Worm (Caenorhabditis elegans) whole organism, late embryonic: ENCODE results near the gene emb-5.
"Not testable (repeated sequence)": the region's sequence is repeated elsewhere in the genome, so short reads cannot be mapped to it uniquely, and the experiment has no call there.

Source experiments
- C08G9.2 ChIP-seq: sonication (generic microtip); optimal IDR thresholded peaks from 2 replicates; lab custom pipeline; 2016; ENCODE audit warnings: mild to moderate bottlenecking, missing genetic modification characterization, moderate library complexity, missing compliant biosample characterization
- C38D4.7 ChIP-seq: fragments of 200-800 bp; sonication (Bioruptor generic); optimal IDR thresholded peaks from 2 replicates; lab custom pipeline; 2018; ENCODE audit warnings: mild to moderate bottlenecking, missing genetic modification characterization, moderate library complexity, missing compliant biosample characterization
- F13H6.1 ChIP-seq: sonication (generic microtip); optimal IDR thresholded peaks from 2 replicates; lab custom pipeline; 2016; ENCODE audit warnings: missing genetic modification characterization, missing compliant biosample characterization
- K09A11.1 ChIP-seq: sonication (generic microtip); optimal IDR thresholded peaks from 2 replicates; lab custom pipeline; 2017; ENCODE audit warnings: antibody characterized with exemption, mild to moderate bottlenecking, missing genetic modification characterization, missing compliant biosample characterization; ENCODE audit not compliant: insufficient read depth
- T23F11.4 ChIP-seq: fragments of 200-800 bp; sonication (Bioruptor generic); optimal IDR thresholded peaks from 2 replicates; lab custom pipeline; 2018; ENCODE audit warnings: mild to moderate bottlenecking, missing genetic modification characterization, missing compliant biosample characterization
- ahr-1 ChIP-seq: sonication (generic microtip); optimal IDR thresholded peaks from 2 replicates; lab custom pipeline; 2016; ENCODE audit warnings: missing genetic modification characterization, missing compliant biosample characterization
- ama-1 ChIP-seq: fragments of 150-350 bp; optimal IDR thresholded peaks from 2 replicates; lab custom pipeline; 2014
- ceh-18 ChIP-seq: sonication (generic microtip); optimal IDR thresholded peaks from 2 replicates; lab custom pipeline; 2016; ENCODE audit warnings: missing genetic modification characterization, missing compliant biosample characterization
- ceh-19 ChIP-seq: fragments of 200-800 bp; sonication (Bioruptor generic); optimal IDR thresholded peaks from 2 replicates; lab custom pipeline; 2018; ENCODE audit warnings: mild to moderate bottlenecking, missing genetic modification characterization, missing compliant biosample characterization
- ceh-2 ChIP-seq: sonication (generic microtip); optimal IDR thresholded peaks from 2 replicates; lab custom pipeline; 2016; ENCODE audit warnings: missing genotype, missing genetic modification characterization, missing compliant biosample characterization
- ceh-22 ChIP-seq: sonication (generic microtip); optimal IDR thresholded peaks from 2 replicates; lab custom pipeline; 2017; ENCODE audit warnings: missing biosample characterization, missing genetic modification characterization
- ceh-24 ChIP-seq: sonication (generic microtip); optimal IDR thresholded peaks from 2 replicates; lab custom pipeline; 2016; ENCODE audit warnings: mild to moderate bottlenecking, missing genetic modification characterization, missing compliant biosample characterization
- ceh-30 ChIP-seq: fragments of 150-350 bp; optimal IDR thresholded peaks from 2 replicates; lab custom pipeline; 2014; ENCODE audit warnings: missing biosample characterization, missing genetic modification characterization
- ceh-45 ChIP-seq: fragments of 200-800 bp; sonication (Bioruptor generic); IDR thresholded peaks from 2 replicates; pipeline ENCODE4 v1.3.6; 2022; ENCODE audit warnings: missing genetic modification reagents, missing genetic modification characterization, missing compliant biosample characterization
- ceh-6 ChIP-seq: fragments of 200-800 bp; sonication (Bioruptor generic); optimal IDR thresholded peaks from 2 replicates; lab custom pipeline; 2018; ENCODE audit warnings: mild to moderate bottlenecking, missing genetic modification characterization, missing compliant biosample characterization
- che-1 ChIP-seq: sonication (generic microtip); optimal IDR thresholded peaks from 2 replicates; lab custom pipeline; 2016; ENCODE audit warnings: mild to moderate bottlenecking, missing genetic modification characterization, missing compliant biosample characterization
- dmd-4 ChIP-seq: sonication (generic microtip); optimal IDR thresholded peaks from 2 replicates; lab custom pipeline; 2016; ENCODE audit warnings: borderline replicate concordance, missing genetic modification characterization, missing compliant biosample characterization
- elt-2 ChIP-seq: sonication (generic microtip); optimal IDR thresholded peaks from 2 replicates; lab custom pipeline; 2016; ENCODE audit warnings: missing genetic modification reagents, missing genetic modification characterization, missing compliant biosample characterization
- elt-4 ChIP-seq: sonication (generic microtip); optimal IDR thresholded peaks from 2 replicates; lab custom pipeline; 2016; ENCODE audit warnings: missing genetic modification characterization, missing compliant biosample characterization
- eyg-1 ChIP-seq: sonication (generic microtip); optimal IDR thresholded peaks from 2 replicates; lab custom pipeline; 2016; ENCODE audit warnings: missing genotype, missing genetic modification characterization, missing compliant biosample characterization
- fkh-10 ChIP-seq: fragments of 150-350 bp; optimal IDR thresholded peaks from 2 replicates; lab custom pipeline; 2014; ENCODE audit warnings: missing biosample characterization, missing genetic modification reagents, missing genetic modification characterization
- fkh-6 ChIP-seq: sonication (generic microtip); optimal IDR thresholded peaks from 2 replicates; lab custom pipeline; 2016; ENCODE audit warnings: missing genetic modification characterization, missing compliant biosample characterization
- gmeb-2 ChIP-seq: sonication (generic microtip); optimal IDR thresholded peaks from 2 replicates; lab custom pipeline; 2016; ENCODE audit warnings: missing genetic modification characterization, inconsistent platforms, missing compliant biosample characterization
- hlh-13 ChIP-seq: fragments of 200-800 bp; sonication (Bioruptor generic); optimal IDR thresholded peaks from 2 replicates; lab custom pipeline; 2018; ENCODE audit warnings: mild to moderate bottlenecking, missing genetic modification characterization, missing compliant biosample characterization
- hlh-6 ChIP-seq: sonication (generic microtip); optimal IDR thresholded peaks from 2 replicates; lab custom pipeline; 2016; ENCODE audit warnings: missing genotype, missing genetic modification characterization, missing compliant biosample characterization
- lim-6 ChIP-seq: sonication (generic microtip); optimal IDR thresholded peaks from 2 replicates; lab custom pipeline; 2016; ENCODE audit warnings: missing genetic modification characterization, missing compliant biosample characterization
- lin-11 ChIP-seq: fragments of 200-800 bp; sonication (Bioruptor generic); optimal IDR thresholded peaks from 2 replicates; lab custom pipeline; 2018; ENCODE audit warnings: mild to moderate bottlenecking, missing genetic modification characterization, missing compliant biosample characterization
- nfya-1 ChIP-seq: sonication (generic microtip); optimal IDR thresholded peaks from 2 replicates; lab custom pipeline; 2017; ENCODE audit warnings: missing genetic modification characterization, mild to moderate bottlenecking, missing compliant biosample characterization, antibody characterized with exemption, moderate library complexity
- npax-4 ChIP-seq: sonication (generic microtip); optimal IDR thresholded peaks from 2 replicates; lab custom pipeline; 2016; ENCODE audit warnings: missing genetic modification characterization, missing compliant biosample characterization
- odd-2 ChIP-seq: sonication (generic microtip); optimal IDR thresholded peaks from 2 replicates; lab custom pipeline; 2017; ENCODE audit warnings: antibody characterized with exemption, mild to moderate bottlenecking, missing genetic modification characterization, missing compliant biosample characterization
- pros-1 ChIP-seq: fragments of 150-350 bp; optimal IDR thresholded peaks from 2 replicates; lab custom pipeline; 2014; ENCODE audit warnings: missing biosample characterization, missing genetic modification reagents, missing genetic modification characterization
- rnt-1 ChIP-seq: sonication (generic microtip); optimal IDR thresholded peaks from 2 replicates; lab custom pipeline; 2016; ENCODE audit warnings: missing genetic modification characterization, missing compliant biosample characterization
- sdc-2 ChIP-seq: sonication (generic microtip); optimal IDR thresholded peaks from 2 replicates; lab custom pipeline; 2016; ENCODE audit warnings: missing genotype, missing genetic modification characterization, missing compliant biosample characterization
- sox-2 ChIP-seq: fragments of 200-800 bp; sonication (Bioruptor generic); IDR thresholded peaks from 2 replicates; pipeline ENCODE4 v1.3.6; 2022; ENCODE audit warnings: missing genetic modification reagents, missing genetic modification characterization, missing compliant biosample characterization
- sox-4 ChIP-seq: sonication (generic microtip); optimal IDR thresholded peaks from 2 replicates; lab custom pipeline; 2017; ENCODE audit warnings: mild to moderate bottlenecking, missing genetic modification characterization, inconsistent platforms, missing compliant biosample characterization
- syd-9 ChIP-seq: sonication (generic microtip); optimal IDR thresholded peaks from 2 replicates; lab custom pipeline; 2016; ENCODE audit warnings: mild to moderate bottlenecking, missing genetic modification characterization, moderate library complexity, missing compliant biosample characterization
- tbx-7 ChIP-seq: sonication (generic microtip); optimal IDR thresholded peaks from 2 replicates; lab custom pipeline; 2016; ENCODE audit warnings: missing genotype, missing genetic modification characterization, missing compliant biosample characterization
- ttx-3 ChIP-seq: sonication (generic microtip); optimal IDR thresholded peaks from 2 replicates; lab custom pipeline; 2016; ENCODE audit warnings: missing genetic modification reagents, missing genetic modification characterization, missing compliant biosample characterization
- unc-3 ChIP-seq, 2 experiments: fragments of 200-800 bp in 1 of 2; sonication (Bioruptor generic) in 1 of 2; sonication (generic microtip) in 1 of 2; conservative IDR thresholded peaks in 1 of 2; optimal IDR thresholded peaks in 1 of 2; 2 replicates each; pipeline versions ENCODE4 v1.3.6 to Lab custom; 2016 to 2022; ENCODE audit warnings: missing compliant biosample characterization in 2 of 2, missing genetic modification characterization in 2 of 2, missing genetic modification reagents in 1 of 2
- unc-86 ChIP-seq: sonication (generic microtip); optimal IDR thresholded peaks from 2 replicates; lab custom pipeline; 2016; ENCODE audit warnings: missing genetic modification characterization, missing compliant biosample characterization
- zip-5 ChIP-seq: sonication (generic microtip); optimal IDR thresholded peaks from 2 replicates; lab custom pipeline; 2016; ENCODE audit warnings: missing genetic modification characterization, missing compliant biosample characterization

Gene emb-5

DNA sequence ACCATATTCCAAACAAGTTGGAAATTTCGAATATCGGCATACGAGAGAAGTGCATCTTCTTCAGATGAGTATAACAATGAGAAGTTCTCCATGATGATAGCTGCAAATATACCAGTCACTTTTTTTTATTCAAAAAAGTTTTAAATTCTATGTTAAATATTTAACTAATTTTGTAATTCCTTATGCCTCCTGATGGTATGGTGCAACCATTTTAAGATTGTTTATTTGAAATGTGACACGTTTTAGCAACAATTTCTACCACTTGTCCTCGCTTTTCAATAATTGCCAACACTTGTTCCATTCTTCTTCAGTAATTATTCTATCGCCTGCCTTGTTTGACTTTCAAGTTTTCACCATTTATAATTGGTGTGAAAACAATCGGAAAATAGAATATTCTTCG, 25.5 kb upstream of the emb-5 start, which contains the start of gene F17C8.6:
Gene F17C8.6, minus strand, starts transcription at position 101 of the 400 bp plus-strand sequence.
- TF ChIP-seq F13H6.1 (tag; lab: Kevin White, UChicago) = no peak
- no peak for TF ChIP-seq elt-4 (tag; lab: Kevin White, UChicago)
- no peak for TF ChIP-seq syd-9 (tag; lab: Kevin White, UChicago)
- TF ChIP-seq ceh-18 = no peak
- TF ChIP-seq ceh-30 (tag; lab: Kevin White, UChicago) = no peak
- no peak for TF ChIP-seq fkh-10 (GFP tag; lab: Kevin White, UChicago)
- no peak for TF ChIP-seq tbx-7 (tag; lab: Kevin White, UChicago)
- no peak for TF ChIP-seq npax-4 (tag; lab: Kevin White, UChicago)
- TF ChIP-seq eyg-1 = no peak
- TF ChIP-seq zip-5 (tag; lab: Kevin White, UChicago) = no peak
- no peak for TF ChIP-seq unc-86 (tag; lab: Kevin White, UChicago)
- no peak for TF ChIP-seq fkh-6
- TF ChIP-seq gmeb-2 (tag; lab: Kevin White, UChicago) = no peak
- no peak for TF ChIP-seq lim-6 (tag; lab: Kevin White, UChicago)
- TF ChIP-seq dmd-4 (tag; lab: Kevin White, UChicago) = no peak
- no peak for TF ChIP-seq ceh-24 (tag; lab: Kevin White, UChicago)

ce11 chrIII:4742620-4743019, 22.1 kb upstream of the emb-5 start, which contains the start of gene twk-6:
Gene twk-6, plus strand, starts transcription at chrIII:4742920.
- not testable (repeated sequence) for TF ChIP-seq nfya-1; hlh-13 (GFP tag; lab: Kevin White, UChicago); lin-11 (tag; lab: Kevin White, UChicago)

DNA sequence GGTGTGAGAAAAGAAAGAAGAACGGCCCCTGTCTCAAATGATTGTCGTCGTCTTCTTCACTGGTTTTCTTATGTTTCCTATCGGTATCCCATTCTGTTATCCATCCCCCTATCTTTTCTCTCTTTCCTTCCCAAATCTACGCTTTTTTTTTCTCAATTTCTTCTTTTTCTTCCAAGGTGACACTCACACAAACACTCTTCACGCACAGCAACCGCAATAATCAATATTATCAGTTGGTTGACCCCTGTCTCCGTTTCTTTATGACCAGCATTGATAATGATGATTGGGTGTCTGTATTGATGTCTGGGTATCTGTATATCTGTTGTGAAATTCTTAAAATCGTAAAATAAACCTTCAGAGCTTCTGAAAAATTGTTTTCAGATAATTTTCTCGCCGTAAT, 20.4 kb upstream of the emb-5 start:
- TF ChIP-seq hlh-6 (tag; lab: Kevin White, UChicago) (no peak), ttx-3 (tag; lab: Kevin White, UChicago) (no peak), elt-2 (tag; lab: Kevin White, UChicago) (peak; percentile 27), C08G9.2 (no peak), unc-86 (tag; lab: Kevin White, UChicago) (no peak), C38D4.7 (GFP tag; lab: Kevin White, UChicago) (no peak), che-1 (tag; lab: Kevin White, UChicago) (no peak)

- TF ChIP-seq K09A11.1 (tag; lab: Kevin White, UChicago) (no peak), lin-11 (tag; lab: Kevin White, UChicago) (no peak), rnt-1 (tag; lab: Kevin White, UChicago) (no peak), ahr-1 (tag; lab: Kevin White, UChicago) (no peak), lim-6 (tag; lab: Kevin White, UChicago) (no peak), ceh-19 (no peak)
These were observed 19.5 kb upstream of the emb-5 start, which contains the start of gene ras-2 for ce11 chrIII:4739975-4740374. Gene ras-2, minus strand, starts transcription at chrIII:4740075.

DNA sequence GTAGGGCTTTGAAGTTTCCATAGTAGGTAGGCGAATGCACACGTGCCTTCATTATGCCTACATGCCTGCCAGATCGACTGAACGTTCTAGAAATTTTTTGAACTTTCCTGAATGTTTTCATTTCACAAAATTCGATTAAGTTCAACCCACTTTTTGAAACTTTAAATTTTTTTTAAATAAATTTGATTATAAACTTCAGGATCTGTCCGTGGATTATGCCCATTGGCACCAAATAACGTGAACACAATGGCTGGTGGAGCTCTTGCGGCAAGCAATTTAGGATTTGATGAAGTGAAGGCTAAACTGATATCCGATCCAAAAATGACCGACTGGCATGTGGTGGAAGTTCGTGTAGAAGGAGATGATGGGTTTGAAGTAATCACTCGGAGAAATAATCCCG, 15.0 kb upstream of the emb-5 start, which contains the start of gene F17C8.7:
Gene F17C8.7, plus strand, starts transcription at position 301 of the 400 bp plus-strand sequence.
- TF ChIP-seq ama-1 (lab: Kevin White, UChicago) (no peak), K09A11.1 (tag; lab: Kevin White, UChicago) (no peak), odd-2 (no peak), ceh-6 (GFP tag; lab: Kevin White, UChicago) (no peak), ttx-3 (tag; lab: Kevin White, UChicago) (no peak), lim-6 (tag; lab: Kevin White, UChicago) (no peak), sdc-2 (tag; lab: Kevin White, UChicago) (no peak), sox-2 (GFP tag; lab: Robert Waterston, UW) (no peak), ceh-45 (GFP tag; lab: Robert Waterston, UW) (no peak), che-1 (tag; lab: Kevin White, UChicago) (no peak), T23F11.4 (GFP tag; lab: Kevin White, UChicago) (no peak), unc-3 (GFP tag; conservative IDR thresholded peaks at IDR 0.05; lab: Robert Waterston, UW) (no peak), unc-3 (tag; optimal IDR thresholded peaks at IDR 0.05; lab: Kevin White, UChicago) (no peak), lin-11 (tag; lab: Kevin White, UChicago) (no peak), ceh-22 (tag; lab: Kevin White, UChicago) (no peak), pros-1 (no peak), nfya-1 (no peak), sox-4 (tag; lab: Kevin White, UChicago) (no peak), ceh-30 (tag; lab: Kevin White, UChicago) (no peak), elt-4 (tag; lab: Kevin White, UChicago) (no peak), ceh-2 (tag; lab: Kevin White, UChicago) (no peak)
